Worm (Caenorhabditis elegans) whole organism, late embryonic: Measurements from ENCODE around the gene phlp-2.

Experiments used
- Y22D7AL.16 ChIP-seq: sonication (generic microtip); optimal IDR thresholded peaks from 2 replicates; lab custom pipeline; 2016; ENCODE audit warnings: missing genetic modification characterization, missing compliant biosample characterization
- ama-1 ChIP-seq: fragments of 150-350 bp; optimal IDR thresholded peaks from 2 replicates; lab custom pipeline; 2014
- che-1 ChIP-seq: sonication (generic microtip); optimal IDR thresholded peaks from 2 replicates; lab custom pipeline; 2016; ENCODE audit warnings: mild to moderate bottlenecking, missing genetic modification characterization, missing compliant biosample characterization
- pha-4 ChIP-seq: fragments of 150-350 bp; optimal IDR thresholded peaks from 2 replicates; lab custom pipeline; 2018; ENCODE audit warnings: missing biosample characterization, missing genetic modification reagents, missing genetic modification characterization
- rnt-1 ChIP-seq: sonication (generic microtip); optimal IDR thresholded peaks from 2 replicates; lab custom pipeline; 2016; ENCODE audit warnings: missing genetic modification characterization, missing compliant biosample characterization
- tbx-2 ChIP-seq: sonication (generic microtip); optimal IDR thresholded peaks from 2 replicates; lab custom pipeline; 2016; ENCODE audit warnings: missing genetic modification characterization, missing compliant biosample characterization
- ttx-3 ChIP-seq: sonication (generic microtip); optimal IDR thresholded peaks from 2 replicates; lab custom pipeline; 2016; ENCODE audit warnings: missing genetic modification reagents, missing genetic modification characterization, missing compliant biosample characterization
- unc-3 ChIP-seq, 2 experiments: fragments of 200-800 bp in 1 of 2; sonication (Bioruptor generic) in 1 of 2; sonication (generic microtip) in 1 of 2; conservative IDR thresholded peaks in 1 of 2; optimal IDR thresholded peaks in 1 of 2; 2 replicates each; pipeline versions ENCODE4 v1.3.6 to Lab custom; 2016 to 2022; ENCODE audit warnings: missing compliant biosample characterization in 2 of 2, missing genetic modification characterization in 2 of 2, missing genetic modification reagents in 1 of 2
- unc-55 ChIP-seq: sonication (generic microtip); optimal IDR thresholded peaks from 2 replicates; lab custom pipeline; 2017; ENCODE audit warnings: missing biosample characterization, missing genetic modification reagents, missing genetic modification characterization

DNA sequence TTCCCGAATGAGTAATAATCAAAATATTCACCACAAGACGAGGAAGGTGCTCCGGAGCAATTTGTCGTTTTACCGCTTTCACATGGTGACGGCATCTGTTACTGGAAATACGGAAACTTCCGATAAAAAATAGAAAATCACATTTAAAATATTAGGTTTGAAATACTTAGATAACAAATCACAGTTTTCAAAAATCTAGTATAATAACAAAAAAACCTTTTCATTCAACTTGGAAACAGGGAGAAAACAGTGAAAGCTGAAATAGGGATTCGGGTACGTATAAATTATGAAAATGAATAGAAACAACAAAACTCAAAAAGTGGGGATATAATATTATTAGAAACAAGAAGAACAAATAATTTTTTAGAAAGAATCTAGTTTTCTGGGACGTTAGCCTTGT lies 27.9 kb upstream of the phlp-2 start, which contains the start of gene C16C10.1:
- TF ChIP-seq unc-55 (no peak), rnt-1 (tag; lab: Kevin White, UChicago) (no peak), ttx-3 (tag; lab: Kevin White, UChicago) (no peak), Y22D7AL.16 (tag; lab: Kevin White, UChicago) (no peak), tbx-2 (tag; lab: Kevin White, UChicago) (no peak), ama-1 (lab: Kevin White, UChicago) (no peak), che-1 (tag; lab: Kevin White, UChicago) (no peak), unc-3 (GFP tag; conservative IDR thresholded peaks at IDR 0.05; lab: Robert Waterston, UW) (no peak), unc-3 (tag; optimal IDR thresholded peaks at IDR 0.05; lab: Kevin White, UChicago) (no peak), pha-4 (tag; lab: Kevin White, UChicago) (no peak)
